Fruit fly (Drosophila melanogaster) S2 (cell line): Measurements from ENCODE around the gene dock.

Experiments
- CG8478 ChIP-seq: fragments of >200 bp; optimal IDR thresholded peaks from 2 replicates; lab custom pipeline; 2018
- CTCF ChIP-seq, 2 experiments: fragments of >200 bp; optimal IDR thresholded peaks; 2 replicates each; lab custom pipeline; 2018

- TF ChIP-seq CTCF (optimal IDR thresholded peaks at IDR 0.05; lab: Kevin White, UChicago) (no peak), CG8478 (lab: Kevin White, UChicago) (no peak)
Observed at dm6 chr2L:776236-776635, 49.5 kb upstream of the dock start, which contains the start of gene CG13946.
